Worm (Caenorhabditis elegans): ENCODE data around the gene spdl-1.

DNA sequence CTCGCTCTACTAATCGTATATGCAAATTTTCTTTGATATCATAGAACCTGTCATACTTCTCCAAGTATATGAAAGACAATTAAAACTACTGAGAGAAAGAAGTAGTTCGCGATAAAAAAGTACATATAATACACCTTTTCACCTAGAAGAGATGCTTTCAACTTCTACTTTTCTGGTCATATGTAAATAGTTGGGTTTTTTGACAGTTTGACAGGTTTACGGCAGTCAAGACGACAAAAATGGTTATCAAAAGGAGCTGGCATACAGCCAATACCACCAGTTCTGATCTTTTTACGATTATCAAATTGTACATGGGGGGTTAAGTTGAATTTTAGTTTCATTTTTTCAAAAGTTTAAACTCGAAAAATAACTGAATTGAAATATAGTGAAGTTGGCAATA, 33.5 kb downstream of the spdl-1 start:
- TF ChIP-seq snpc-4 (tag; optimal IDR thresholded peaks at IDR 0.05) (no peak), nhr-12 (tag; optimal IDR thresholded peaks at IDR 0.05) (no peak), nhr-237 (tag; optimal IDR thresholded peaks at IDR 0.05) (no peak), nhr-6 (tag; optimal IDR thresholded peaks at IDR 0.05) (no peak), aly-2 (tag; optimal IDR thresholded peaks at IDR 0.05) (no peak), unc-39 (tag; optimal IDR thresholded peaks at IDR 0.05) (no peak), elt-3 (tag; optimal IDR thresholded peaks at IDR 0.05) (no peak)
